Worm (Caenorhabditis elegans) whole organism, L3 larva: ENCODE measurements around the gene srh-167.

Source experiments
- R02D3.7 ChIP-seq: fragments of 150-350 bp; optimal IDR thresholded peaks from 2 replicates; lab custom pipeline; 2014; ENCODE audit warnings: missing biosample characterization, missing genetic modification characterization
- ZK546.5 ChIP-seq: sonication (generic microtip); optimal IDR thresholded peaks from 2 replicates; lab custom pipeline; 2017; ENCODE audit warnings: missing biosample characterization, missing genetic modification characterization
- ama-1 ChIP-seq: fragments of 150-350 bp; optimal IDR thresholded peaks from 2 replicates; lab custom pipeline; 2018
- ceh-16 ChIP-seq: sonication (generic microtip); optimal IDR thresholded peaks from 2 replicates; lab custom pipeline; 2017; ENCODE audit warnings: missing biosample characterization, missing genetic modification characterization
- elt-1 ChIP-seq: fragments of 150-350 bp; optimal IDR thresholded peaks from 2 replicates; lab custom pipeline; 2014; ENCODE audit warnings: missing biosample characterization, missing genetic modification characterization
- elt-2 ChIP-seq: sonication (generic microtip); optimal IDR thresholded peaks from 2 replicates; lab custom pipeline; 2016; ENCODE audit warnings: missing genetic modification reagents, mild to moderate bottlenecking, missing genetic modification characterization, missing compliant biosample characterization
- elt-3 ChIP-seq, 3 experiments: fragments of 150-350 bp in 1 of 3; sonication (generic microtip) in 2 of 3; optimal IDR thresholded peaks; 2 replicates in 2 of 3; 4 replicates in 1 of 3; lab custom pipeline; 2014 to 2017; ENCODE audit warnings: missing biosample characterization in 3 of 3, missing genetic modification characterization in 3 of 3
- fos-1 ChIP-seq: fragments of 150-350 bp; optimal IDR thresholded peaks from 2 replicates; lab custom pipeline; 2014; ENCODE audit warnings: missing biosample characterization, missing genetic modification characterization
- nhr-11 ChIP-seq: fragments of 150-350 bp; optimal IDR thresholded peaks from 2 replicates; lab custom pipeline; 2014; ENCODE audit warnings: missing biosample characterization, missing genetic modification characterization
- nhr-237 ChIP-seq: fragments of 150-350 bp; optimal IDR thresholded peaks from 2 replicates; lab custom pipeline; 2014; ENCODE audit warnings: missing biosample characterization, missing genetic modification characterization
- pha-4 ChIP-seq: fragments of 150-350 bp; optimal IDR thresholded peaks from 2 replicates; lab custom pipeline; 2014; ENCODE audit warnings: missing biosample characterization, missing genetic modification reagents, missing genetic modification characterization
- skn-1 ChIP-seq: fragments of 150-350 bp; optimal IDR thresholded peaks from 2 replicates; lab custom pipeline; 2014; ENCODE audit warnings: missing biosample characterization, missing genetic modification characterization
- unc-62 ChIP-seq: fragments of 150-350 bp; sonication (generic microtip); optimal IDR thresholded peaks from 4 replicates; lab custom pipeline; 2014; ENCODE audit warnings: missing biosample characterization, missing genetic modification reagents, missing genetic modification characterization
- ztf-4 ChIP-seq: fragments of 150-350 bp; optimal IDR thresholded peaks from 2 replicates; lab custom pipeline; 2014; ENCODE audit warnings: missing biosample characterization, missing genetic modification characterization

DNA sequence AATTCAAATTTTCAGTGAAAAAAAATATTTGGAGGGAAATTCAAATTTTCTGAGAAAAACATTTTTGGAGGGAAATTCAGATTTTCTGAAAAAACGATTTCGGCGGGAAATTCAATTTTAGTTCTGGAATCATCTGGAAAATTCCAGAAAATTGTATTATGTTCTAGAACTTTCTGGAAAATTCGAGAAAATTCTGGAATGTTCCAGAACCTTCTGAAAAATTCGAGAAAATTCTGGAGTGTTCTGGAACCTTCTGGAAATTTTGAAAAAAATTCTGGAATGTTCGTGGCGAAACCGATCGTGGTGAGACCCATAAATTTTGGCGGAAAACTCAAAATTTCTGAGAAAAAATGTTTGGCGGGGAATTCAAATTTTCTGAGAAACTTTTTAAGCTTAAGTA is 11.4 kb upstream of the srh-167 start:
- no peak for TF ChIP-seq nhr-11 (tag; lab: Kevin White, UChicago)
- no peak for TF ChIP-seq ama-1 (lab: Kevin White, UChicago)
- TF ChIP-seq R02D3.7: no peak
- no peak for TF ChIP-seq skn-1 (tag; lab: Kevin White, UChicago)
- TF ChIP-seq fos-1: no peak
- no peak for TF ChIP-seq ceh-16 (tag; lab: Kevin White, UChicago)
- TF ChIP-seq ztf-4 (tag; lab: Kevin White, UChicago): no peak
- TF ChIP-seq unc-62 (GFP tag; lab: Kevin White, UChicago): no peak
- TF ChIP-seq ZK546.5 (tag; lab: Kevin White, UChicago): no peak
- no peak for TF ChIP-seq elt-2
- TF ChIP-seq elt-3 (tag; optimal IDR thresholded peaks at IDR 0.05; lab: Kevin White, UChicago): no peak
- no peak for TF ChIP-seq pha-4 (tag; lab: Kevin White, UChicago)
- TF ChIP-seq nhr-237 (tag; lab: Kevin White, UChicago): no peak
- TF ChIP-seq elt-1 (tag; lab: Kevin White, UChicago): no peak
